Worm (Caenorhabditis elegans) whole organism, L2 larva: ENCODE measurements around the gene parp-2.

Source experiments
- ceh-82 ChIP-seq: fragments of 150-350 bp; optimal IDR thresholded peaks from 2 replicates; lab custom pipeline; 2014; ENCODE audit warnings: missing biosample characterization, missing genetic modification characterization
- dmd-4 ChIP-seq: sonication (generic microtip); optimal IDR thresholded peaks from 2 replicates; lab custom pipeline; 2017; ENCODE audit warnings: missing biosample characterization, missing genetic modification characterization
- fos-1 ChIP-seq: fragments of 150-350 bp; optimal IDR thresholded peaks from 2 replicates; lab custom pipeline; 2014; ENCODE audit warnings: missing biosample characterization, missing genetic modification characterization
- nhr-25 ChIP-seq: fragments of 150-350 bp; sonication (generic microtip); optimal IDR thresholded peaks from 3 replicates; lab custom pipeline; 2014; ENCODE audit warnings: missing biosample characterization, missing genetic modification characterization
- snpc-4 ChIP-seq: fragments of 150-350 bp; optimal IDR thresholded peaks from 2 replicates; lab custom pipeline; 2014; ENCODE audit warnings: missing biosample characterization, missing genetic modification characterization
- unc-39 ChIP-seq: fragments of 150-350 bp; optimal IDR thresholded peaks from 2 replicates; lab custom pipeline; 2014; ENCODE audit warnings: missing biosample characterization, missing genetic modification characterization
- unc-62 ChIP-seq: fragments of 150-350 bp; optimal IDR thresholded peaks from 2 replicates; lab custom pipeline; 2014; ENCODE audit warnings: missing biosample characterization, missing genetic modification reagents, missing genetic modification characterization

DNA sequence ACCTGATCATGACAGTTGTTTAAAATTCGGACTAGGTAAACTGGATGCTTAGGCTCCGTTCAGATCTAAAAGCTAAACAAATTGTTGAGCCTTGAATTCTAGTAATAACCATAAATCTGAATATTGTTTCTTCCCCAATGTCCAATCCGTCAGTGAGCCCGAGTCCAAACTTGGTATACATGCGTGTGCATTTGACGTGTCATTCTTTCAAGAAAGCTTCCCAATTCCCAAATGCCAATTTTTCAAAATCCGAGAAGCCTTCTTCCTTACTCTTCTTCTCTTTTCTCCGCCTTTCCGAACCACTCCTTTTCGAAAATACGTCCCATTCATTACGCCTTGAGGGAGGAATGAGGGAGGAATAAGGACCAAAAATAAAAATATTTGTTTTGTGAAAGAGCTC lies 16.1 kb upstream of the parp-2 start:
- no peak for TF ChIP-seq nhr-25
- no peak for TF ChIP-seq unc-39 (tag; lab: Kevin White, UChicago)
- TF ChIP-seq dmd-4 (tag; lab: Kevin White, UChicago) = no peak
- TF ChIP-seq fos-1 (tag; lab: Kevin White, UChicago) = no peak
- no peak for TF ChIP-seq ceh-82 (tag; lab: Kevin White, UChicago)
- no peak for TF ChIP-seq snpc-4 (tag; lab: Kevin White, UChicago)
- TF ChIP-seq unc-62 (GFP tag; lab: Kevin White, UChicago) = no peak
